Worm (Caenorhabditis elegans): ENCODE results near the gene hpr-9.

The hpr-9 gene

DNA sequence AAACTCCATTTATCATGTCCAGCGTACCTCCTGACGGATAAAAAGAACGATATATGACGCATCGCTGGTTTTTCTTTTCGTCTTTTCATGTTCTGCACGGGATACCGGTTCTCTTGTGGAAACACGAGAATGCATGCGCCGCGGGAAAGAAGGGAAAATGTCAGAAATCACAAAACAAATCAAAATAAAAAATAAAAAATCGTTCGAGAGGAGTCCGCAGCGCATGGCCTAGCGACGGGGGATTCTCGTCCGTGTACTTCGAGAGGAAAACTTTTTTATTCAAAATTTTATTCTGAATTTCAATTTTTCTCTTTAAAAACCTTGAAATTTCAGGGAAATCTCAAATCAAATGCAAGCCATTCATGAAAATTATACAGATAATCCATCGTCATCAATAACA lies at the start of gene hpr-9, which contains the start of gene lron-10 (continued):
- TF ChIP-seq F57C9.4 (tag; optimal IDR thresholded peaks at IDR 0.05) (no peak), efl-1 (GFP tag; optimal IDR thresholded peaks at IDR 0.05) (no peak), pha-4 (tag; optimal IDR thresholded peaks at IDR 0.05) (no peak), akir-1 (GFP tag; optimal IDR thresholded peaks at IDR 0.05) (no peak), tbx-9 (tag; optimal IDR thresholded peaks at IDR 0.05; ENCODE audit: borderline replicate concordance) (no peak), B0019.2 (GFP tag; conservative IDR thresholded peaks at IDR 0.05) (peak; percentile 66; the same call in 1 of the 2 replicates), nhr-80 (tag; optimal IDR thresholded peaks at IDR 0.05) (peak; percentile 11), madf-10 (tag; optimal IDR thresholded peaks at IDR 0.05) (peak; percentile 73), F37B4.10 (GFP tag; IDR thresholded peaks at IDR 0.05) (no peak), unc-62 (GFP tag; optimal IDR thresholded peaks at IDR 0.05) (no peak), mxl-1 (tag; optimal IDR thresholded peaks at IDR 0.05) (no peak), sea-2 (GFP tag; IDR thresholded peaks at IDR 0.05) (0 out of 2 replicates have a peak, but pooled peaks have one; percentile 31), rcor-1 (GFP tag; IDR thresholded peaks at IDR 0.05) (peak; percentile 76), let-526 (GFP tag; IDR thresholded peaks at IDR 0.05) (peak; percentile 48; the same call in 1 of the 2 replicates), mes-4 (tag; optimal IDR thresholded peaks at IDR 0.05) (no peak), tbp1 (GFP tag; optimal IDR thresholded peaks at IDR 0.05) (peak; percentile 54), F52B5.7 (tag; optimal IDR thresholded peaks at IDR 0.05) (no peak), Y67H2A.10 (GFP tag; conservative IDR thresholded peaks at IDR 0.05) (no peak), T26A5.8 (tag; optimal IDR thresholded peaks at IDR 0.05) (no peak), egl-18 (GFP tag; IDR thresholded peaks at IDR 0.05) (0 out of 2 replicates have a peak, but pooled peaks have one; percentile 23), ztf-28 (GFP tag; IDR thresholded peaks at IDR 0.05) (0 out of 2 replicates have a peak, but pooled peaks have one; percentile 58), lag-1 (GFP tag; IDR thresholded peaks at IDR 0.05) (no peak), egrh-3 (GFP tag; IDR thresholded peaks at IDR 0.05) (no peak; the same call in 1 of the 2 replicates), chd-7 (tag; optimal IDR thresholded peaks at IDR 0.05) (peak; percentile 79), rpc-1 (optimal IDR thresholded peaks at IDR 0.05) (no peak), rpc-1 (tag; optimal IDR thresholded peaks at IDR 0.05) (no peak), C17E4.6 (GFP tag; IDR thresholded peaks at IDR 0.05) (0 out of 2 replicates have a peak, but pooled peaks have one; percentile 64), mcd-1 (GFP tag; IDR thresholded peaks at IDR 0.05) (peak; percentile 82), F22D6.2 (tag; optimal IDR thresholded peaks at IDR 0.05) (peak; percentile 72), egl-44 (GFP tag; IDR thresholded peaks at IDR 0.05) (no peak), snpc-3.4 (tag; optimal IDR thresholded peaks at IDR 0.05) (peak; percentile 40), hmg-1.2 (GFP tag; IDR thresholded peaks at IDR 0.05) (0 out of 2 replicates have a peak, but pooled peaks have one; percentile 30)

DNA sequence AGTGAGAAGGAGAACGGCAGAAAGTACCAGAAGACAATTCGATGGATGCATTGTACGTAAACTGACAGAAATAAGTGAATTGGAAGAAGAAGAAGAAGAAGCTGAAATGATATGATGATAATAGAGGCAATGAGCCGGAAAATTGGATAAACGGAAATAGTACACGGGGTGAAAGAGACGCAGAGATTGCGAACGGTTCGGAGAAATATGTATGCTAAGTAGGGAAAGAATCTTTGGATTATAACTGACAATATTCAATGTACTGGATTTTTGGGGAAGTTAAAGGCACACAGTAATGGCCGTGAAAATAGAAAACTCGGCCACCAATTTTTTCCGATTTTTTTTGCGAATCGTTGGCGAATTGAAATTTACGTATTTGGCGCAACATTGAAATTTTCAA lies 46.0 kb upstream of the hpr-9 start, which contains the start of gene Y45F3A.4:
Y45F3A.4 (minus strand) TSS at position 101 of the 400 bp plus-strand sequence.
- TF ChIP-seq egl-18 (GFP tag; IDR thresholded peaks at IDR 0.05) (no peak), aptf-2 (GFP tag; conservative IDR thresholded peaks at IDR 0.05) (no peak), attf-5 (GFP tag; optimal IDR thresholded peaks at IDR 0.05) (no peak), F37B4.10 (GFP tag; IDR thresholded peaks at IDR 0.05) (no peak), B0336.3 (GFP tag; IDR thresholded peaks at IDR 0.05) (no peak), sptf-2 (GFP tag; optimal IDR thresholded peaks at IDR 0.05) (no peak), B0261.1 (tag; optimal IDR thresholded peaks at IDR 0.05) (no peak), Y53F4B.3 (GFP tag; IDR thresholded peaks at IDR 0.05) (no peak), mxl-1 (tag; optimal IDR thresholded peaks at IDR 0.05) (no peak), snpc-3.4 (tag; optimal IDR thresholded peaks at IDR 0.05) (no peak), mcd-1 (GFP tag; IDR thresholded peaks at IDR 0.05) (no peak), rcor-1 (GFP tag; IDR thresholded peaks at IDR 0.05) (no peak), K12H6.12 (tag; optimal IDR thresholded peaks at IDR 0.05) (no peak), snpc-4 (GFP tag; optimal IDR thresholded peaks at IDR 0.05) (no peak), snpc-4 (tag; optimal IDR thresholded peaks at IDR 0.05) (no peak), tbp1 (GFP tag; optimal IDR thresholded peaks at IDR 0.05) (no peak), ztf-6 (GFP tag; IDR thresholded peaks at IDR 0.05) (no peak), hlh-26 (GFP tag; conservative IDR thresholded peaks at IDR 0.05) (no peak), tlf-1 (GFP tag; optimal IDR thresholded peaks at IDR 0.05) (no peak), unc-130 (GFP tag; optimal IDR thresholded peaks at IDR 0.05) (no peak), pha-4 (tag; optimal IDR thresholded peaks at IDR 0.05) (no peak)
